Worm (Caenorhabditis elegans): ENCODE results near the gene clc-28.
"Not testable (repeated sequence)": the region's sequence is repeated elsewhere in the genome, so short reads cannot be mapped to it uniquely, and the experiment has no call there.

The clc-28 gene

ce11 chrIII:8354644-8355461, 15.6 kb upstream of the clc-28 start, which contains the start of gene unc-116 (continued):
- TF ChIP-seq pha-4 (GFP tag; IDR thresholded peaks at IDR 0.05) = no peak
- TF ChIP-seq pha-4 (tag; optimal IDR thresholded peaks at IDR 0.05) = peak; percentile 8
- TF ChIP-seq lin-15B (tag; optimal IDR thresholded peaks at IDR 0.05) = no peak
- peak; percentile 37 to 76 for TF ChIP-seq mdl-1 (tag; optimal IDR thresholded peaks at IDR 0.05)

DNA sequence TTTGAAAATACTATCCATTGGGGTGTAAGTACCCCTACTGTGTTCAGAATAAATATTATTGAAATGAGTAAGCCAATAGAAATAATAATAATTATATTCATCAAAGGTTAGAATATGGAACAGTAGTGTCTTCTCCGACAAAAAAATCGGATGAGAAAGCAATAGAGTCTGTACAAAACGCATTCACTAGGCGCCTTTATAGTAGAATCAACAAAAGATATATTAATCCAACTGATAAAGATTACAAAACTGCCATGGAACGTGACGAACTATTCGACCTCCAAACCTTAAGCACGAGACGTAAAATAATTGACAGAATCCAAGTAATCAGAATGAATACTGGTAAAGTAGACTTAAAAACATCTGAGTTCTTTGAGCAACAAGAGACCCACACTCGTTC, 8.6 kb upstream of the clc-28 start, which contains the start of gene clc-29:
TSS of gene clc-29 (minus strand) at position 101 of the 400 bp plus-strand sequence.
- not testable (repeated sequence) for TF ChIP-seq mdt-29 (GFP tag; IDR thresholded peaks at IDR 0.05); nhr-48 (tag; optimal IDR thresholded peaks at IDR 0.05); rbr-2 (tag; optimal IDR thresholded peaks at IDR 0.05)

ce11 chrIII:8344283-8344682, 5.0 kb upstream of the clc-28 start, which contains the start of gene ZC262.7:
ZC262.7 (minus strand) TSS chrIII:8344336.
- TF ChIP-seq arid-1 (GFP tag; conservative IDR thresholded peaks at IDR 0.05) = peak; percentile 44; the same call in 1 of the 2 replicates
- peak; percentile 72 for TF ChIP-seq mdt-29 (GFP tag; IDR thresholded peaks at IDR 0.05)
- peak; percentile 62; the same call in 1 of the 2 replicates for TF ChIP-seq lin-1 (GFP tag; IDR thresholded peaks at IDR 0.05)
- peak; percentile 17; the same call in 1 of the 2 replicates for TF ChIP-seq snpc-1.2 (GFP tag; IDR thresholded peaks at IDR 0.05)
- peak; percentile 37; the same call in 1 of the 2 replicates for TF ChIP-seq Y48G9A.11 (GFP tag; IDR thresholded peaks at IDR 0.05)

DNA sequence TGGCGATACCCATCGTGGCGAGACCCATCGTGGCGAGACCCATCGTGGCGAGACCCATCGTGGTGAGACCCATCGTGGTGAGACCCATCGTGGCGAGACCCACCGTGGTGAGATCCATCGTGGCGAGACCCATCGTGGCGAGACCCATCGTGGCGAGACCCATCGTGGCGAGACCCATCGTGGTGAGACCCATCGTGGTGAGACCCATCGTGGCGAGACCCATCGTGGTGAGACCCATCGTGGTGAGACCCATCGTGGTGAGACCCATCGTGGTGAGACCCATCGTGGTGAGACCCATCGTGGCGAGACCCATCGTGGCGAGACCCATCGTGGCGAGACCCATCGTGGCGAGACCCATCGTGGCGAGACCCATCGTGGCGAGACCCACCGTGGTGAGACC, 3.7 kb downstream of the clc-28 start:
- TF ChIP-seq set-16 (GFP tag; IDR thresholded peaks at IDR 0.05) = peak; percentile 78

DNA sequence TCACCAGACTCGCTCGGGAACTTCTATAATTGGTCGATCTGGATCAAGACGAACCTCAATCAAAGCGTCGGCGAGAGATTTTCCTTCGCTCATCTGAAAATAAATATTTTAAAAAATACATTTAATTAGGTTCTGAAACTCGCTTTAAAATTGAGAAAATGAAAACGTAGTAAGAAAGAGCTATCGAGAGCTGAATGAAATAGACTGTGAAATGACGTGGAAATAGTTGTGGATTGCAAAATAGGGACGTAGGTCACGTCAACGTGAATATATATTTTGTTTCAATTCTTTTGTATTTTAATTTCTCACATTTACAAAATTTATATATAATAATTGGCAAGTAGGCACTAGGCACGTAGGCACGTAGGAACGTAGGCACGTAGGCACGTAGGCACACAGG, 4.8 kb downstream of the clc-28 start, which contains the start of gene ZC262.4:
TSS of gene ZC262.4 (minus strand) at position 101 of the 400 bp plus-strand sequence.
- no peak for TF ChIP-seq mxl-3 (GFP tag; optimal IDR thresholded peaks at IDR 0.05)
- no peak for TF ChIP-seq saeg-2 (GFP tag; IDR thresholded peaks at IDR 0.05)
- no peak for TF ChIP-seq T20F7.1 (GFP tag; optimal IDR thresholded peaks at IDR 0.05)
- no peak for TF ChIP-seq snpc-4 (tag; optimal IDR thresholded peaks at IDR 0.05)
- no peak for TF ChIP-seq arid-1 (GFP tag; conservative IDR thresholded peaks at IDR 0.05)
- no peak for TF ChIP-seq T26A8.4 (GFP tag; IDR thresholded peaks at IDR 0.05)
- TF ChIP-seq dpl-1 (GFP tag; optimal IDR thresholded peaks at IDR 0.05) = no peak
- no peak for TF ChIP-seq daf-12 (tag; optimal IDR thresholded peaks at IDR 0.05)
- no peak for TF ChIP-seq daf-8 (GFP tag; IDR thresholded peaks at IDR 0.05)
- no peak for TF ChIP-seq mep-1 (tag; optimal IDR thresholded peaks at IDR 0.05)
- TF ChIP-seq hif-1 (tag; optimal IDR thresholded peaks at IDR 0.05) = no peak
- TF ChIP-seq duxl-1 (tag; optimal IDR thresholded peaks at IDR 0.05; ENCODE audit: poor library complexity) = no peak
- TF ChIP-seq cey-2 (tag; optimal IDR thresholded peaks at IDR 0.05; ENCODE audit: borderline replicate concordance, insufficient read depth) = no peak
- TF ChIP-seq mxl-2 (GFP tag; conservative IDR thresholded peaks at IDR 0.05) = no peak
- no peak for TF ChIP-seq ztf-11 (tag; optimal IDR thresholded peaks at IDR 0.05)
- no peak for TF ChIP-seq ceh-28 (tag; optimal IDR thresholded peaks at IDR 0.05)
- no peak for TF ChIP-seq nhr-28 (tag; optimal IDR thresholded peaks at IDR 0.05)

DNA sequence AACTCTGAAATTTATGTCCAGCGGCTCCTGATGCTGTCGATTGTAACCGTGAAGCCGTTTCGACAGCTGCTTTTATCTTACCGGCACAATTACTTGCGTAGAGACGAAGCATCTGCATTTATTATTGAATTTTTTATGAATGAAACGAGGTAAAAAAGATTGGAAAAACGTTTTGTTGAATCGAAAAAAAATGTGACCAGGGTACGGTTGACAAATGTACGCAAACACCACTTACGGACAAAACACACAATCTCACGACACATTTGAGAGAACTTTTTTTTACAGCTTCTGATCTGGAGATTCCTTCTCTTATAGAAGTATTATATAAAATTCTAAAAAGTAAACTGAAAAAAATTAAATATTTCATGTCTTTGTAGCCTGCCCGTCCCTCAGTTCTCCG, 7.5 kb downstream of the clc-28 start, which contains the start of the genes mrps-18A and ZC262.2:
TSS of gene mrps-18A (minus strand) at position 141 of the 400 bp plus-strand sequence.
TSS of gene ZC262.2 (plus strand) at position 284 of the 400 bp plus-strand sequence.
- TF ChIP-seq mep-1 (tag; optimal IDR thresholded peaks at IDR 0.05) (peak; percentile 6), zfp-3 (GFP tag; conservative IDR thresholded peaks at IDR 0.05) (no peak), dpl-1 (GFP tag; optimal IDR thresholded peaks at IDR 0.05) (peak; percentile 48), mes-2 (tag; optimal IDR thresholded peaks at IDR 0.05; ENCODE audit: poor library complexity, severe bottlenecking) (peak; percentile 57), pqm-1 (tag; optimal IDR thresholded peaks at IDR 0.05) (no peak), hlh-30 (tag; optimal IDR thresholded peaks at IDR 0.05; ENCODE audit: insufficient read depth) (peak; percentile 90), daf-16 (GFP tag; optimal IDR thresholded peaks at IDR 0.05) (no peak), daf-16 (tag; optimal IDR thresholded peaks at IDR 0.05) (peak; percentile 40), lsy-2 (tag; optimal IDR thresholded peaks at IDR 0.05) (peak; percentile 22 to 97)

Measured in whole organism, L4 larva.